Fruit fly (Drosophila melanogaster) S2 (cell line): ENCODE measurements around the gene hoe2.

ENCODE experiments used
- CG8478 ChIP-seq: fragments of >200 bp; optimal IDR thresholded peaks from 2 replicates; lab custom pipeline; 2018
- CTCF ChIP-seq, 2 experiments: fragments of >200 bp; optimal IDR thresholded peaks; 2 replicates each; lab custom pipeline; 2018

hoe2 gene

dm6 chr2L:4899599-4900559, 36.4 kb downstream of the hoe2 start:
- TF ChIP-seq CTCF (optimal IDR thresholded peaks at IDR 0.05; lab: Kevin White, UChicago): no peak
- no peak for TF ChIP-seq CG8478 (lab: Kevin White, UChicago)

dm6 chr2L:4898165-4898564, 38.1 kb downstream of the hoe2 start:
- TF ChIP-seq CTCF (optimal IDR thresholded peaks at IDR 0.05; lab: Kevin White, UChicago) (no peak), CG8478 (lab: Kevin White, UChicago) (no peak)

dm6 chr2L:4896484-4897205, 39.6 kb downstream of the hoe2 start:
- TF ChIP-seq CG8478 (lab: Kevin White, UChicago) (no peak), CTCF (optimal IDR thresholded peaks at IDR 0.05; lab: Kevin White, UChicago) (no peak)

- TF ChIP-seq CG8478 (lab: Kevin White, UChicago): no peak
- no peak for TF ChIP-seq CTCF (optimal IDR thresholded peaks at IDR 0.05; lab: Kevin White, UChicago)
Observed at dm6 chr2L:4895902-4896301, 40.3 kb downstream of the hoe2 start.

dm6 chr2L:4893612-4894011, 42.6 kb downstream of the hoe2 start:
- TF ChIP-seq CG8478 (lab: Kevin White, UChicago) (no peak), CTCF (optimal IDR thresholded peaks at IDR 0.05; lab: Kevin White, UChicago) (no peak)

- no peak for TF ChIP-seq CTCF (optimal IDR thresholded peaks at IDR 0.05; lab: Kevin White, UChicago)
- no peak for TF ChIP-seq CG8478 (lab: Kevin White, UChicago)
Observed at dm6 chr2L:4891914-4892469, 44.3 kb downstream of the hoe2 start, which contains the start of gene CG3036. CG3036 (plus strand) TSS chr2L:4892112.

dm6 chr2L:4889451-4890045, 46.7 kb downstream of the hoe2 start, which contains the start of gene CG15625:
CG15625 (plus strand) TSS chr2L:4889995.
- TF ChIP-seq CTCF (optimal IDR thresholded peaks at IDR 0.05; lab: Kevin White, UChicago) (no peak), CG8478 (lab: Kevin White, UChicago) (no peak)

- TF ChIP-seq CTCF (optimal IDR thresholded peaks at IDR 0.05; lab: Kevin White, UChicago) (no peak), CG8478 (lab: Kevin White, UChicago) (no peak)
Observed at dm6 chr2L:4888541-4888940, 47.7 kb downstream of the hoe2 start.

- no peak for TF ChIP-seq CG8478 (lab: Kevin White, UChicago)
- no peak for TF ChIP-seq CTCF (optimal IDR thresholded peaks at IDR 0.05; lab: Kevin White, UChicago)
Observed at dm6 chr2L:4887382-4888219, 48.6 kb downstream of the hoe2 start.

- TF ChIP-seq CTCF (optimal IDR thresholded peaks at IDR 0.05; lab: Kevin White, UChicago): no peak
- TF ChIP-seq CG8478 (lab: Kevin White, UChicago): no peak
Observed at dm6 chr2L:4886645-4887044, 49.6 kb downstream of the hoe2 start.

dm6 chr2L:4886132-4886531, 50.1 kb downstream of the hoe2 start:
- TF ChIP-seq CG8478 (lab: Kevin White, UChicago): no peak
- no peak for TF ChIP-seq CTCF (optimal IDR thresholded peaks at IDR 0.05; lab: Kevin White, UChicago)
